Worm (Caenorhabditis elegans): ENCODE data around the gene clec-145.

- TF ChIP-seq flt-1 (GFP tag; IDR thresholded peaks at IDR 0.05): no peak
- TF ChIP-seq T22C8.4 (GFP tag; IDR thresholded peaks at IDR 0.05): no peak
Measured at ce11 chrII:13540956-13541355, 49.4 kb downstream of the clec-145 start, which contains the start of the genes noa-1 and Y48E1B.17.

Data from whole organism, midembryonic.